Worm (Caenorhabditis elegans) whole organism, L4/young adult: ENCODE data around the gene hlh-26.
A peak's percentile ranks its signal among the peaks of the same experiment; 100 is the strongest.
"Not testable (repeated sequence)": the region's sequence is repeated elsewhere in the genome, so short reads cannot be mapped to it uniquely, and the experiment has no call there.

Experiments
- W03F9.2 ChIP-seq: fragments of 150-350 bp; optimal IDR thresholded peaks from 2 replicates; lab custom pipeline; 2014; ENCODE audit warnings: missing biosample characterization, missing genetic modification characterization
- dao-5 ChIP-seq: sonication (generic microtip); optimal IDR thresholded peaks from 2 replicates; lab custom pipeline; 2016; ENCODE audit warnings: missing genotype, missing genetic modification characterization, moderate library complexity, missing compliant biosample characterization
- him-1 ChIP-seq: sonication (generic microtip); optimal IDR thresholded peaks from 2 replicates; lab custom pipeline; 2016; ENCODE audit warnings: missing genotype, missing genetic modification reagents, missing genetic modification characterization, missing compliant biosample characterization

Gene hlh-26

DNA sequence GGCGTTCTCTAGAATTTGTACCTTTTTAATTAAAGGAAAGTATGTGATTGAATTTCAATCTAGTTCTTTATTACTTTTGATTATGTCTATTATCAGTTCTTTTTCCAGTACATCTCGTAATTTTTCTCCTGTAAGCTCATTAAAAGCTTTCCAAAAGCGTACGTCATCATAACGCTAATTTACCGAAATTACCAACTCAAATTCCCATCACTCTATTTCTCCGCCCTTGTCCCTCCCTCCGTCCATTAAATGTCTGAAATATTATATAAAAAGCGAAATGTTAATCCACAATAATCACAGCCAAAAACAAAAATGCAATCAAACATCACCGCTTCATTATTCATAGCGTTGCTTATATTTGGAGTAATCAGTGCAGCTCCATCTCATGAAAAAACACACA is 20.8 kb upstream of the hlh-26 start, which contains the start of gene ins-12:
TSS of gene ins-12 (plus strand) at position 301 of the 400 bp plus-strand sequence.
- TF ChIP-seq W03F9.2 (tag; lab: Kevin White, UChicago): no peak
- no peak for TF ChIP-seq dao-5 (tag; lab: Kevin White, UChicago)
- no peak for TF ChIP-seq him-1

DNA sequence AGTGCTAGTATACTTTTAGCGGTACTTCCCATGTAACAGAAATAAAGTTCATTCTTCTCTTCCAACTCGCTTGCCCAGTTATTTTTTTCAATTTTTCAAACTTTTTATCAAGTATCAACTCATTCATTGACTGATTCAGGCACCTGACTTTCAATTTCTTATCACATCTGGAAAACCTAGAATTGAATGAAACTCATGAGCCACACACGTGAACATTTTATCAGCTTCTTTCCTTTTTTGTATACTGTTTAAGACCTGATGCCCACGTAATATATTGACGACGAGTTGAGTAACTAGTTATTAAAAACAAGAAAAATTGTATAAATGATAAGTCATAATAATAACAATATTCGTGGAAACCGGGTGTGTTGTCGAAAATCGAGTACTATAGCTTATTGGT is 20.0 kb upstream of the hlh-26 start:
- TF ChIP-seq W03F9.2 (tag; lab: Kevin White, UChicago) (no peak), him-1 (no peak), dao-5 (tag; lab: Kevin White, UChicago) (no peak)

DNA sequence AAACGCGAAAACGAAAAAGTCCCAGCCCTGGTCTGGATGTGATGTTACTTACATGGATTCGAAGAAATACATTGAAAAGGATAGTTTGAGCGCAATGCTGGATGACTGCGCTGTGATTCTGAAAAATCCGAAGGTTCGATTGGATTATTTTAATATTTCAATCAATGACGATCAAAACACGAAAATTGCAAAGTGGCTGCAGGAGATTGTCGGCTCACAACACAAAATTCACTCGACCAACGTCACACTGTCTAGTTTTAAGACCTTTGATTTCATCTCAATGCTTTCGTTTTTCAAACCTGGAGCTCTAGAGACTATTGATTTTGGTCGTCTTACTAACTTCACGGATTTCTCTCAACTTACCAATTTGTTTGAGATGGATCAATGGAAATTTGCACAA is 18.0 kb upstream of the hlh-26 start, which contains the start of gene C17C3.5:
TSS of gene C17C3.5 (plus strand) at position 301 of the 400 bp plus-strand sequence.
- TF ChIP-seq him-1: no peak
- TF ChIP-seq dao-5 (tag; lab: Kevin White, UChicago): no peak
- TF ChIP-seq W03F9.2 (tag; lab: Kevin White, UChicago): no peak

DNA sequence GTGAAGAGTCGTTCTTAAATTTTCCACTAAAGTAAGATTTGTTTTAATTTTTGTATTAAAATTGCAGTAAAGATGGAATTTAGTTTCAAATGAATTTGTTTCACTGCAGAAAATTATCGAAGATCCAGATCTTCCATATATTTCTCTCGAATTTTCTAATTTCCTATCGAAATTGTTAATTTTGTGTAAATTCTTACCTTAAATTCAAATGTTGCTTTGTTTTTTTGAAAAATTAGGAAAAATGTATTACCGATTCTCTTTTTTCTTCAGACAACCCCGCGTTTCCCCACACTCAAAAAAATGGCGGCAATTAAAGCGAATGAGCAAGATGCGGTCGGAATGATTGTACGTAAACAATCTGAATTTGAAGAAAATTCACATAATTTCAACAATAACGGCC is 16.2 kb upstream of the hlh-26 start, which contains the start of gene C17C3.6:
TSS of gene C17C3.6 (plus strand) at position 301 of the 400 bp plus-strand sequence.
- TF ChIP-seq W03F9.2 (tag; lab: Kevin White, UChicago) (no peak), him-1 (no peak), dao-5 (tag; lab: Kevin White, UChicago) (no peak)

DNA sequence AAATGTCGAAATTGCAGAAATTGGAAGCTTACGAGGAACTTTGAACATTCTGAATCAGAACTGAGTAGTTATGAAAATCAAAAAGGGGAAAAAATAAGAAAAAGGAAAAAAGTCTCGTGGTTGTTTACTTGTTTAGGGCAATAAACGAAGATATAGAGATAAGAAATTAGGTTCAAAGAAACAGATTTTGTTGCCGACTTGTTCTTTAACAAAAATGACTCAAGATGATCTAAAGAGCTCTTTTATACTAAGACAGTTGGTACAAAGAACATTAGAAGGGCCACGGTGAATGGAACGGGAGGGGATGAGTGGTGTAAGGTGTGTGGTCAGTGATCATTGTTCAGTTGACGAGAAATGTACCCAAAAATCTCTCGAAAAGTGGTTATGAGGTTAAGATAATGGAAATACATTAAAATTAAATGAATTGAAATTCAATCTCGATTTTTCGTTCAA is 13.9 kb upstream of the hlh-26 start, which contains the start of gene acdh-2:
TSS of gene acdh-2 (minus strand) at position 51 of the 453 bp plus-strand sequence.
- TF ChIP-seq W03F9.2 (tag; lab: Kevin White, UChicago) (no peak), dao-5 (tag; lab: Kevin White, UChicago) (no peak), him-1 (no peak)

ce11 chrII:5544764-5545163 is 11.2 kb upstream of the hlh-26 start, which contains the start of gene ins-13:
Gene ins-13 (minus strand): TSS chrII:5544864.
- no peak for TF ChIP-seq him-1
- no peak for TF ChIP-seq dao-5 (tag; lab: Kevin White, UChicago)
- no peak for TF ChIP-seq W03F9.2 (tag; lab: Kevin White, UChicago)

DNA sequence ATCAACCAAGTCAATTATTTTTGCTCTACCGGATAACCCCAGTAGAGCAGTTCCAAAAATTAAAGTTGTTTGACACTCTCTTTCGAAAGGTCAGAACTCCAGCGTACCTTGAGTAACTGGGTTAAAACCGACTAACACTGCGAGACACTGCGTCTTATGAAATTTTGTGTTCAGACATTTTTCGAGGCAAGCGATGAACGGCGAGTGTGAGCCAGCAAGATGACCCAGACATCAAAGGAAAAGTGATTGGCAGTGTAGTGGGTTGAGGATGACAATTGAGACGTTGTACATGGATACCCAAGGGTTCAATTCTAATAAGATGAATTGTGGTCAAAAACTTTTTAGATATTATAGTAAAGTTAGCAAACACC is 10.6 kb upstream of the hlh-26 start:
- no peak for TF ChIP-seq dao-5 (tag; lab: Kevin White, UChicago)

DNA sequence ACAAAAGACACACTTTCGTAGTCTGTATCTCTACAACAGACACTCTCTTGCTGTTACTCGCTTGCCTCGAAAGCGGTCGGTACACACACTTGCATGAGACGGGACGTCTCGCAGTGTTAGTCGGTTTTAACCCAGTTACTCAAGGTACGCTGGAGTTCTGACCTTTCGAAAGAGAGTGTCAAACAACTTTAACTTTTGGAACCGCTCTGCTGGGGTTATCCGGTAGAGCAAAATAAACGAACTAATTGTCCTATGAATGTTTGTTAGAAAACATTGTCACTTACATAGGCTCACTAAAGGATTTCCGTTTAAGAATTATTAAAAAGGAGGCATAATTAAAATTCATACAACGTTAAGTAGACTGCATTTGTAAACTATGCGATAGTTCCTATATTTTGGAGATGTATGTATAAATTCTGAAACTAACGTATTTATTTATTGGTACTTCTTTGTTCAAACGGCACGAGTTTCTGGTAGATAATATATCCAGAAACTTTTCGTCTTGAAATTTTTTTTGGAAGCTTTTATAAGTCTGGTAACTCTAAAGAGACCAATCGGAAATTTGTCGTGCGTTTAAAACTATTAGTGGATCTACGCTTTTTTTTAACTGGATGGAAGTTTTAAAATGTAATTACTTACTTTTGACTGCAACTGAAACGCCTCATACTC is 10.1 kb upstream of the hlh-26 start:
- TF ChIP-seq W03F9.2 (tag; lab: Kevin White, UChicago): peak; percentile 80
- peak; percentile 98 for TF ChIP-seq him-1
- TF ChIP-seq dao-5 (tag; lab: Kevin White, UChicago): peak; percentile 89

DNA sequence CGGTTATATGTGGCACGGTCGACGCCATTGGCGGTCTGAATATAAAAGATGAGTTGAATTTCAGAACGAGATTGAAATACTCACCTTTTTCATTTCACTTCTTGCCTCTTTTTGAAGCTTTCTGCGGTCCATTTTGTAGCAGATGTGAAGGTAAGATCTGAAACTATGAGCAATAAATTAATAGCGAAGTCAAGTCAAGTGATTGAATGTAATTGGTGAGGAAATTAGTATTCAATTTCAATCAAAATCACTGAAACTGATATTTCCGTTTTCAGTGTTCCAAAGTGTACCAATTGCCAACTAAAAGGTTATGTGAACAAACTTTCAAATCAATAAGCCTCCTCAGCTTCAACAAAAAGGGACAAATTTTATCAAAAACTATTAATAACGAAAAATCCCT is 8.1 kb upstream of the hlh-26 start, which contains the start of gene C17C3.24:
TSS of gene C17C3.24 (minus strand) at position 101 of the 400 bp plus-strand sequence.
- TF ChIP-seq him-1 (no peak), dao-5 (tag; lab: Kevin White, UChicago) (no peak), W03F9.2 (tag; lab: Kevin White, UChicago) (no peak)

DNA sequence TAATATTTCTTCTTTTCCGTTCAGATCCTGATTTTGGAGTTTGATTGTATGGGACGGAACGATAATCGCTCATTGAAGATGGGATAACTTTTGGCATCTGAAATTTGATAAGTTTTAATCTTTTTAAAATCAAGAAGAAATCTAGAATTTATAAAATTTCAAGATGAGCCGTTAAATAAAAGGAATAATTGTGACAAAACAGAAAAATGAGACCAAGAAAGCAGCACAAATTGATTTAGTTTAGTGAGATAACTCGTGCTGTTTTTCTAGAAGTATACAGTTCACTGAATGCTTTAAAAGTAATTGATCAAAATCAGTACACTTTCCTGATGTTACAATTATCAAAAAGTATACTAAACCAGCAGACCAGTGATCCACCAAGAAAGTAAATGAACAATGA is 6.6 kb upstream of the hlh-26 start, which contains the start of gene hlh-27:
TSS of gene hlh-27 (minus strand) at position 101 of the 400 bp plus-strand sequence.
- TF ChIP-seq dao-5 (tag; lab: Kevin White, UChicago); W03F9.2 (tag; lab: Kevin White, UChicago); him-1: not testable (repeated sequence)

DNA sequence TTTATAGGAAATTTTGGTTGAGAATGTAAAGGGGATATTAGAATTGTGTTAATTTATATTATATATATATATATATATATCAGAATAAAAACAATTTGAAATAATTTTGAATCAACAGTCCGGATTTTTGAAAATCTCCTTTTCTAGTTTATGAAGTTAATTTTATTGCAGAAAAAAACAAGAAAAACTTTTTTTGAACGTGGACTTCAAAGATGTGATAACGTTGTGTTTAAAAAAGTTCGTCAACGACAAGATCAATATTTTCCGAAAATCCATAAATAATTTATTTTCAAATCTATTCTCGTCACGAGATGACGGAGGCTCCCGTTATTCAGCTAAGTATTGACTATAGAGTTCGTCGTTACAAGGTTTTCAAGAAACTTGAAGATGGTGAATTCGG is 4.0 kb upstream of the hlh-26 start, which contains the start of gene C17C3.11:
TSS of gene C17C3.11 (plus strand) at position 301 of the 400 bp plus-strand sequence.
- TF ChIP-seq W03F9.2 (tag; lab: Kevin White, UChicago) (no peak), him-1 (no peak), dao-5 (tag; lab: Kevin White, UChicago) (no peak)

DNA sequence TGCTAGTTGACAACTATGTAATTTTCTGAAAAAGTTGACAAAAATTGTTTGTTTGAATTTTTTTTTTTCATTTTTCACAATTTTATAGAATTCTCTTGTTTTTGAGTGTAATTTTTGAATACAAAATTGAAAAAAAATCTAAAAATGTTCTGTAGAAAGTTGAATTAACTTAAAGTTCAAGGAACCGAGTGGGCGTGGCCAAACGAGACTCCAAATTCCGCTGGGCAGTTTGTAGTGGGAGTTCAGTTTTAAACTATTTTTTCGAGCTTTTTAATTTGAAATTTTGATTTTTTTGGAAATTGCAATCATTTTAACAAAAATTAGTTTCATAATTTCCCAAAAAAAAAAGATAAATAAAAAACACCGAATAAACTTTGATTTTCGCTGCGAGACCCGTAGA is 3.5 kb upstream of the hlh-26 start:
- TF ChIP-seq W03F9.2 (tag; lab: Kevin White, UChicago) (no peak), dao-5 (tag; lab: Kevin White, UChicago) (no peak), him-1 (no peak)

ce11 chrII:5534939-5535338 is 1.4 kb upstream of the hlh-26 start, which contains the start of gene hlh-25:
Gene hlh-25 (plus strand): TSS chrII:5535239.
- not testable (repeated sequence) for TF ChIP-seq him-1; dao-5 (tag; lab: Kevin White, UChicago); W03F9.2 (tag; lab: Kevin White, UChicago)

DNA sequence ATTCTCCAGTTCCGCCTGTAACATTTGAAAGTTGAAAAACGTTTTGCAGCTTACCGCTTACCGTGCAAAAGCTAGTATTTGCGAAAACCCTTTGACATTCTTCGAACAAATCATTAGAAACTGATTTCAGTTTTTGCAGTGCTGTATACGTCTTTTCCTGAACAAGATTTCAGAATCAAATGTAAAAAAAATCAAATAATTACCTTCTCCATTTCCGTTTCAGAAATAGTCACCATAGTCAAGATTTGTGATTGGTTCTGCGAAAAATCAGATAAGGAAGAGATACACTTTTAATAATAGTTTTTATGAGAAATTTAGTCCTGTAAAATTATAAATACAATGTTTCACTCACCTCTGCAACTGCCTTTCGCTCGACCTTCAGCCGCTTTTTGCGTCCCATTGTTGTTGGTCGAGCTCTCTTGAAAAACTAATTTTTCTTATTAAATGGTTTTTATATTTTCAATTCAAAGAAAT is 1.6 kb downstream of the hlh-26 start, which contains the start of gene C17C3.9:
TSS of gene C17C3.9 (minus strand) at position 424 of the 474 bp plus-strand sequence.
- TF ChIP-seq W03F9.2 (tag; lab: Kevin White, UChicago): no peak
- no peak for TF ChIP-seq dao-5 (tag; lab: Kevin White, UChicago)
- TF ChIP-seq him-1: no peak
